Worm (Caenorhabditis elegans): ENCODE results near the gene slc-36.2.

slc-36.2 gene

ce11 chrII:549501-549900 lies 27.1 kb downstream of the slc-36.2 start:
- no peak for TF ChIP-seq unc-62 (GFP tag; optimal IDR thresholded peaks at IDR 0.05)
- peak; percentile 7 for TF ChIP-seq unc-55 (GFP tag; optimal IDR thresholded peaks at IDR 0.05)

DNA sequence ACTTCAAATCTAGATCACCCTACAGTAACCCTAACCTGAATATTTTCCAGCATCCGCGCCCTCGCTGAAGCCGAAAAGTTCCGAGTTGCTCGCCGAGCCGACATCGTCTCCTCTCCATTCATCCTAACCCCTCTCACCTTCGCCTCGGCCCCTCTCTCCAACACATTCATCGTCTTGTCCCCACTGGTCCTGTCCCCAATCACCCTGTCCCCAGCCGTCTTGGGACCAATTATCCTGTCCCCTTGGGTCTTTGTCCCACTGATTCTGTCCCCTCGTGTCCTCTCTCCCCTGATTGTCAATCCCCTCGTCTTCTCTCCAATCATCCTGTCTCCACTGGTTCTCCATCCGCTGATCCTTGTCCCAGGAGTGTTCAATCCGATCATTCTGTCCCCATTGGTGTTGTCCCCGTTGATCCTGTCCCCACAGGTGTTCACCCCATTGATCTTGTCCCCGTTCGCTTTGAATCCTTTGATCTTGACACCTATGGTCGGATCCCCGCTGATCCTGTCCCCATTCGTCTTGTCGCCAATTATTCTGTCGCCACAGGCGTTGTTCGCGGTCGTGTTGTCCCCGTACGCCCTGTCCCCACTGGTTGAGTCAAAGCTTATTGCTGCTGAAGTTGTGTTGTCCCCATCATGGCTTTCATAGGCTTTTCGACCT lies 29.0 kb downstream of the slc-36.2 start, which contains the start of gene lips-7:
TSS of gene lips-7 (plus strand) at position 610 of the 660 bp plus-strand sequence.
- TF ChIP-seq egl-27 (tag; optimal IDR thresholded peaks at IDR 0.05) (no peak), nhr-237 (tag; optimal IDR thresholded peaks at IDR 0.05) (no peak), sma-3 (GFP tag; optimal IDR thresholded peaks at IDR 0.05) (no peak), nhr-25 (tag; optimal IDR thresholded peaks at IDR 0.05) (no peak), lin-11 (tag; optimal IDR thresholded peaks at IDR 0.05) (no peak), elt-1 (tag; optimal IDR thresholded peaks at IDR 0.05) (no peak), R02D3.7 (tag; optimal IDR thresholded peaks at IDR 0.05) (no peak), unc-62 (GFP tag; optimal IDR thresholded peaks at IDR 0.05) (no peak), blmp-1 (tag; optimal IDR thresholded peaks at IDR 0.05; ENCODE audit: insufficient read depth) (no peak), mab-5 (tag; optimal IDR thresholded peaks at IDR 0.05) (no peak), ama-1 (optimal IDR thresholded peaks at IDR 0.05) (no peak), nhr-129 (tag; optimal IDR thresholded peaks at IDR 0.05) (no peak), nhr-6 (tag; optimal IDR thresholded peaks at IDR 0.05) (no peak), ZK546.5 (tag; optimal IDR thresholded peaks at IDR 0.05) (no peak), mdl-1 (tag; optimal IDR thresholded peaks at IDR 0.05) (no peak), dmd-4 (tag; optimal IDR thresholded peaks at IDR 0.05) (no peak)

- TF ChIP-seq nhr-21 (tag; optimal IDR thresholded peaks at IDR 0.05) (no peak), nhr-237 (tag; optimal IDR thresholded peaks at IDR 0.05) (no peak), C34F6.9 (tag; optimal IDR thresholded peaks at IDR 0.05) (peak; percentile 20), R02D3.7 (tag; optimal IDR thresholded peaks at IDR 0.05) (no peak)
These were observed 33.0 kb downstream of the slc-36.2 start for ce11 chrII:555371-555770.

- no peak for TF ChIP-seq nhr-11 (tag; optimal IDR thresholded peaks at IDR 0.05)
- TF ChIP-seq ceh-16 (tag; optimal IDR thresholded peaks at IDR 0.05) = no peak
- TF ChIP-seq egl-27 (tag; optimal IDR thresholded peaks at IDR 0.05) = no peak
- no peak for TF ChIP-seq nhr-6 (tag; optimal IDR thresholded peaks at IDR 0.05)
- no peak for TF ChIP-seq lin-13 (GFP tag; optimal IDR thresholded peaks at IDR 0.05)
- TF ChIP-seq ztf-11 (tag; optimal IDR thresholded peaks at IDR 0.05) = no peak
- TF ChIP-seq sma-9 (GFP tag; optimal IDR thresholded peaks at IDR 0.05) = no peak
- TF ChIP-seq sma-9 (tag; optimal IDR thresholded peaks at IDR 0.05) = no peak
- no peak for TF ChIP-seq snpc-4 (tag; optimal IDR thresholded peaks at IDR 0.05)
- TF ChIP-seq unc-39 (tag; optimal IDR thresholded peaks at IDR 0.05) = no peak
- TF ChIP-seq nhr-129 (tag; optimal IDR thresholded peaks at IDR 0.05) = no peak
- TF ChIP-seq alr-1 (tag; optimal IDR thresholded peaks at IDR 0.05) = no peak
These were observed 33.8 kb downstream of the slc-36.2 start, which contains the start of the genes C09E8.1 and C09E8.6 for ce11 chrII:556185-556584. Gene C09E8.1 (plus strand): TSS chrII:556485. Gene C09E8.6 (plus strand): TSS chrII:556497.

DNA sequence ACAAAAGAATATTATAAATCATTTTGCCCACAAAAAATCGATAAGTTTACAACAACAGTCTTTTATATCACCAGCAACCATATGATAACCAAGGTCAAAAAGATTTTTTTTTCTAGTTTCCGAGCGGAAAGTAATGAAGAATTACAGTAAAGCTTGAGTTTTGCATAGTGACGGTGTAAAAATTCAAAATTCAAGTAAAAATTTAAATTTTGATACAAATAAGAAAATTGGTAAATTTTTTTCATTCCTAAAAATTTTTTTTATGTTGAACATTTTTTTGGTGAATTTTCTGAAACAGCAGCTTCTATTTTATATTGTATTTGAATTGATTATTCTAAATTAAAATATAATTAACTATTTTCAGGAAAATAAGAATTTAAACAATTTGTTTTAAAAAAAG lies 46.4 kb downstream of the slc-36.2 start, which contains the start of gene W08F4.5:
TSS of gene W08F4.5 (minus strand) at position 101 of the 400 bp plus-strand sequence.
- no peak for TF ChIP-seq nhr-12 (tag; optimal IDR thresholded peaks at IDR 0.05)
- TF ChIP-seq elt-1 (tag; optimal IDR thresholded peaks at IDR 0.05) = no peak
- no peak for TF ChIP-seq nhr-25 (tag; optimal IDR thresholded peaks at IDR 0.05)
- no peak for TF ChIP-seq zag-1 (tag; optimal IDR thresholded peaks at IDR 0.05)
- no peak for TF ChIP-seq nhr-23 (tag; optimal IDR thresholded peaks at IDR 0.05)
- TF ChIP-seq nhr-10 (tag; optimal IDR thresholded peaks at IDR 0.05) = no peak
- TF ChIP-seq C34F6.9 (tag; optimal IDR thresholded peaks at IDR 0.05) = no peak
- TF ChIP-seq nhr-129 (tag; optimal IDR thresholded peaks at IDR 0.05) = no peak
- TF ChIP-seq unc-62 (GFP tag; optimal IDR thresholded peaks at IDR 0.05) = no peak
- TF ChIP-seq mbf-1 (tag; optimal IDR thresholded peaks at IDR 0.05) = no peak
- TF ChIP-seq skn-1 (tag; optimal IDR thresholded peaks at IDR 0.05) = no peak
- no peak for TF ChIP-seq sma-9 (GFP tag; optimal IDR thresholded peaks at IDR 0.05)
- no peak for TF ChIP-seq sma-9 (tag; optimal IDR thresholded peaks at IDR 0.05)
- no peak for TF ChIP-seq blmp-1 (tag; optimal IDR thresholded peaks at IDR 0.05; ENCODE audit: insufficient read depth)
- no peak for TF ChIP-seq crh-2 (tag; optimal IDR thresholded peaks at IDR 0.05)
